Worm (Caenorhabditis elegans) whole organism, L4/young adult: ENCODE measurements around the gene xpf-1.

Experiments
- W03F9.2 ChIP-seq: fragments of 150-350 bp; optimal IDR thresholded peaks from 2 replicates; lab custom pipeline; 2014; ENCODE audit warnings: missing biosample characterization, missing genetic modification characterization
- dao-5 ChIP-seq: sonication (generic microtip); optimal IDR thresholded peaks from 2 replicates; lab custom pipeline; 2016; ENCODE audit warnings: missing genotype, missing genetic modification characterization, moderate library complexity, missing compliant biosample characterization
- him-1 ChIP-seq: sonication (generic microtip); optimal IDR thresholded peaks from 2 replicates; lab custom pipeline; 2016; ENCODE audit warnings: missing genotype, missing genetic modification reagents, missing genetic modification characterization, missing compliant biosample characterization

DNA sequence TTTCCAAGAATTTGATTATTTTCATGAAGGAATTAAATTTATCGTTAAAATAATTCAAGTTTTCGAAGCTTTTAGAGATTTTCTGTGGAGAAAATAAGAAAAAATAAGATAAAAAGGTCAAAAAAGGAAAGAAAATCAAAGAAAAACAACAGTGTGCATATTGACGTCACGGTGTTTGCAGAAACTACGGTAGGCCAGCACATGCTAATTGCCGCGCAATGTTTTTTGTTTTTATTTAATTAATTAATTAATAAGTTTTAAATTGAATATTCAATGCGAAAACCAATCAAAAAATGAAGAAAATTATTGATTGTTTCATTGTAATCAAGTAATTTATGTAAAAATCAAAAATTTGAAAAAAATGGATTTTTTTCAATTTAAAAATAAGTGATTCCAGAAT, 51.9 kb downstream of the xpf-1 start:
- TF ChIP-seq dao-5 (tag; lab: Kevin White, UChicago) = no peak
- TF ChIP-seq him-1 (tag; lab: Kevin White, UChicago) = no peak
- TF ChIP-seq W03F9.2 = no peak
